Worm (Caenorhabditis elegans): Measurements from ENCODE around the gene fbxl-2.

DNA sequence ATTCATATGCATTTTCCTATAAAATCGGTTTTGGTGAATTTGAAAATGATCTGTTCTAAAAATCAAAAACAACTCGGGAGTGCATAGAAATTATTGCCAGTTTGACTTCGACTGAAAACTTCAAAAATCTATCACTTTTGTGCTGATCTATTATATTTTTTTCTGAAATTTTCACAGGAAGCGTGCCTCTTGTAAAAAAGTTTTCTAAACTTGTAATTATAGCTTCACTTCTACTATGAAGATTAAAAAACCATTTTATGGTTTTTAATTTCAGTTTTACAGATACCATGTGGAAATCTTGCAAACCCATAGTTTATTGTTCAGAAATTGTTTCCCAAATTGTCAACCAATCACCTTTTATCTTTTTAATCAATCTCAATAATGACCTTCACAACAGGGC is 23.0 kb upstream of the fbxl-2 start, which contains the start of gene F17C8.9:
- TF ChIP-seq tab-1 (GFP tag; IDR thresholded peaks at IDR 0.05) (no peak), ztf-29 (GFP tag; IDR thresholded peaks at IDR 0.05) (no peak), flt-1 (GFP tag; IDR thresholded peaks at IDR 0.05) (no peak), klf-2 (GFP tag; conservative IDR thresholded peaks at IDR 0.05) (no peak), med-1 (GFP tag; optimal IDR thresholded peaks at IDR 0.05; ENCODE audit: insufficient read depth) (no peak)
